Worm (Caenorhabditis elegans) whole organism, L4 larva: Measurements from ENCODE around the gene Y11D7A.19.
"Not testable (repeated sequence)": the region's sequence is repeated elsewhere in the genome, so short reads cannot be mapped to it uniquely, and the experiment has no call there.

Source experiments
- T20F7.1 ChIP-seq: fragments of 200-800 bp; sonication (Bioruptor generic); optimal IDR thresholded peaks from 2 replicates; lab custom pipeline; 2018; ENCODE audit warnings: mild to moderate bottlenecking, missing genetic modification characterization, missing compliant biosample characterization
- T26A8.4 ChIP-seq: fragments of 200-800 bp; sonication (Bioruptor generic); IDR thresholded peaks from 2 replicates; pipeline ENCODE4 v1.3.6; 2022; ENCODE audit warnings: missing genetic modification characterization, missing compliant biosample characterization
- aha-1 ChIP-seq: fragments of 150-350 bp; peaks from one replicate; lab custom pipeline; 2014; ENCODE audit warnings: missing biosample characterization, missing genetic modification characterization
- aly-2 ChIP-seq: sonication (generic microtip); optimal IDR thresholded peaks from 2 replicates; lab custom pipeline; 2018; ENCODE audit warnings: missing biosample characterization, missing genetic modification characterization
- ama-1 ChIP-seq: fragments of 150-350 bp; optimal IDR thresholded peaks from 2 replicates; lab custom pipeline; 2014; ENCODE audit warnings: inconsistent platforms, mixed read lengths
- ceh-20 ChIP-seq: fragments of 200-800 bp; sonication (Bioruptor generic); IDR thresholded peaks from 2 replicates; pipeline ENCODE4 v1.3.6; 2022; ENCODE audit warnings: missing genetic modification reagents, missing genetic modification characterization, missing compliant biosample characterization
- ctbp-1 ChIP-seq: fragments of 200-800 bp; sonication (Bioruptor generic); IDR thresholded peaks from 2 replicates; pipeline ENCODE4 v1.3.6; 2022; ENCODE audit warnings: missing genetic modification reagents, missing genetic modification characterization, missing compliant biosample characterization
- daf-8 ChIP-seq: fragments of 200-800 bp; sonication (Bioruptor generic); IDR thresholded peaks from 2 replicates; pipeline ENCODE4 v1.3.6; 2022; ENCODE audit warnings: missing genetic modification characterization, missing compliant biosample characterization
- dmd-6 ChIP-seq: fragments of 200-800 bp; sonication (Bioruptor generic); IDR thresholded peaks from 2 replicates; pipeline ENCODE4 v1.3.6; 2022; ENCODE audit warnings: missing genetic modification reagents, missing genetic modification characterization, missing compliant biosample characterization
- dmd-8 ChIP-seq: fragments of 200-800 bp; sonication (Bioruptor generic); IDR thresholded peaks from 2 replicates; pipeline ENCODE4 v1.3.6; 2022; ENCODE audit warnings: missing genetic modification characterization, missing compliant biosample characterization
- dpl-1 ChIP-seq: fragments of 150-350 bp; optimal IDR thresholded peaks from 2 replicates; lab custom pipeline; 2014; ENCODE audit warnings: missing biosample characterization, missing genetic modification reagents, missing genetic modification characterization
- egl-27 ChIP-seq: sonication (generic microtip); optimal IDR thresholded peaks from 3 replicates; lab custom pipeline; 2017; ENCODE audit warnings: missing biosample characterization, missing genetic modification reagents, missing genetic modification characterization
- fos-1 ChIP-seq: fragments of 150-350 bp; optimal IDR thresholded peaks from 2 replicates; lab custom pipeline; 2014; ENCODE audit warnings: missing biosample characterization, missing genetic modification characterization
- hif-1 ChIP-seq, 2 experiments: sonication (generic microtip); optimal IDR thresholded peaks; 2 replicates each; lab custom pipeline; 2016 to 2017; ENCODE audit warnings: missing compliant biosample characterization in 2 of 2, missing genetic modification characterization in 2 of 2, missing genetic modification reagents in 2 of 2, missing genotype in 2 of 2, mild to moderate bottlenecking in 1 of 2
- hlh-11 ChIP-seq: fragments of 200-800 bp; sonication (Bioruptor generic); optimal IDR thresholded peaks from 2 replicates; lab custom pipeline; 2018; ENCODE audit warnings: mild to moderate bottlenecking, missing genetic modification characterization, missing compliant biosample characterization
- hlh-30 ChIP-seq: sonication (generic microtip); optimal IDR thresholded peaks from 2 replicates; lab custom pipeline; 2017; ENCODE audit warnings: antibody characterized with exemption, mild to moderate bottlenecking, missing genetic modification characterization, missing compliant biosample characterization; ENCODE audit not compliant: insufficient read depth
- lin-1 ChIP-seq: fragments of 200-800 bp; sonication (Bioruptor generic); IDR thresholded peaks from 2 replicates; pipeline ENCODE4 v1.3.6; 2022; ENCODE audit warnings: missing genetic modification reagents, missing genetic modification characterization, missing compliant biosample characterization
- mdl-1 ChIP-seq, 2 experiments: fragments of 150-350 bp in 1 of 2; sonication (generic microtip) in 1 of 2; optimal IDR thresholded peaks; 2 replicates each; lab custom pipeline; 2014 to 2017; ENCODE audit warnings: missing biosample characterization in 2 of 2, missing genetic modification characterization in 2 of 2
- mes-2 ChIP-seq: sonication (generic microtip); optimal IDR thresholded peaks from 2 replicates; lab custom pipeline; 2016; ENCODE audit warnings: missing genotype, mild to moderate bottlenecking, missing genetic modification characterization, missing compliant biosample characterization; ENCODE audit not compliant: poor library complexity, severe bottlenecking
- nhr-10 ChIP-seq: fragments of 150-350 bp; optimal IDR thresholded peaks from 2 replicates; lab custom pipeline; 2014; ENCODE audit warnings: missing biosample characterization, missing genetic modification characterization
- nhr-28 ChIP-seq: fragments of 150-350 bp; optimal IDR thresholded peaks from 2 replicates; lab custom pipeline; 2014; ENCODE audit warnings: missing biosample characterization, missing genetic modification characterization
- nhr-48 ChIP-seq: sonication (generic microtip); optimal IDR thresholded peaks from 2 replicates; lab custom pipeline; 2016; ENCODE audit warnings: mild to moderate bottlenecking, missing genetic modification characterization, missing compliant biosample characterization
- nhr-6 ChIP-seq: fragments of 150-350 bp; optimal IDR thresholded peaks from 2 replicates; lab custom pipeline; 2014; ENCODE audit warnings: missing biosample characterization, missing genetic modification characterization
- nhr-76 ChIP-seq: fragments of 150-350 bp; optimal IDR thresholded peaks from 2 replicates; lab custom pipeline; 2014; ENCODE audit warnings: missing biosample characterization, missing genetic modification characterization
- saeg-2 ChIP-seq: fragments of 200-800 bp; sonication (Bioruptor generic); IDR thresholded peaks from 2 replicates; pipeline ENCODE4 v1.3.6; 2022; ENCODE audit warnings: missing genetic modification reagents, missing genetic modification characterization, missing compliant biosample characterization
- skn-1 ChIP-seq: fragments of 150-350 bp; optimal IDR thresholded peaks from 2 replicates; lab custom pipeline; 2014; ENCODE audit warnings: missing biosample characterization, missing genetic modification characterization
- snpc-1.2 ChIP-seq: fragments of 200-800 bp; sonication (Bioruptor generic); IDR thresholded peaks from 2 replicates; pipeline ENCODE4 v1.3.6; 2022; ENCODE audit warnings: missing genetic modification reagents, missing genetic modification characterization, missing compliant biosample characterization
- tag-97 ChIP-seq: fragments of 200-800 bp; sonication (Bioruptor generic); IDR thresholded peaks from 2 replicates; pipeline ENCODE4 v1.3.6; 2022; ENCODE audit warnings: missing genetic modification characterization, missing compliant biosample characterization
- unc-39 ChIP-seq: sonication (generic microtip); optimal IDR thresholded peaks from 2 replicates; lab custom pipeline; 2017; ENCODE audit warnings: missing biosample characterization, missing genetic modification characterization
- unc-62 ChIP-seq, 3 experiments: fragments of 150-350 bp in 1 of 3; sonication (generic microtip); optimal IDR thresholded peaks in 2 of 3; peaks in 1 of 3; 1 replicate in 1 of 3; 2 replicates in 2 of 3; lab custom pipeline; 2014 to 2017; ENCODE audit warnings: missing biosample characterization in 3 of 3, missing genetic modification characterization in 3 of 3, missing genetic modification reagents in 3 of 3, missing genotype in 1 of 3
- zfp-2 ChIP-seq: sonication (generic microtip); optimal IDR thresholded peaks from 2 replicates; lab custom pipeline; 2016; ENCODE audit warnings: mild to moderate bottlenecking, missing genetic modification characterization, missing compliant biosample characterization

Y11D7A.19 gene

DNA sequence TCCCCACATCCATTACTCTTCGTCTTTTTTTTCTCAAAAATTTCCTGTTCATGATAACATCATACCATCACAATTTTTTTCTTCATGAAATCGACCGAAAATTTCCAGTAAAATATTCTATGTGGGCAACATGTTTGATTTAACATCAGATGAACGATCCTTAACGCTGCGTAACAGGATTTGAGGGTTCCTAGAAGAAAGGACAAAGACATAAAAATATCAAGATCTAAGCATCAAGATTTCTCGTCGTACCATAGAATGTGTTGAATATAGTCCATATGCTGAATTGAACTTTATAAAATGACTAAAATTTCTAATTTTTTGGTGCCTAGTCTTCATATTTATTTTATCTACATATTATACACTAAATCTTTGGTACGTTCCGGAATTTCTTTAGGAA, 33.8 kb upstream of the Y11D7A.19 start, which contains the start of gene F49C12.3:
F49C12.3 (plus strand) TSS at position 301 of the 400 bp plus-strand sequence.
- TF ChIP-seq saeg-2 (GFP tag; lab: Robert Waterston, UW), result no peak
- TF ChIP-seq, all 104 proteins: peak for 0

DNA sequence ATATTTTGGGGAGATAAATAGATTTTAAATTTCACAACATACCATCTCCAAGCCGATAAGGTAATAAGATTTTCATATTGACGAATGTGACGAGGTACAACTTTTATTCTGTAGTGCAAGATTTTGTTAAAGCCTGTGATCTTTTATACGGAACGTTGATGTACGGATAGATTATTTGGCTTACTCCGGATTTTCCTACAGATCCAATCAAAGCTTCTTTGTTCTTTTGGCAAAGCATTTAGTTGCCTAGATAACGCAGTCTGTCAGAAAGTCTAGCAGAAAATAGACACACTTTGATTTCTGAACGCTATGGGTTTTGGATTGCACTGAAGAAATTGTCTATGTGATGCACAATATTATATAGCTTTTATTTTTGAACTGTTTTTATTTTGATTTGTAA, 32.8 kb upstream of the Y11D7A.19 start, which contains the start of gene F49C12.2:
F49C12.2 (minus strand) TSS at position 101 of the 400 bp plus-strand sequence.
- no peak for TF ChIP-seq saeg-2 (GFP tag; lab: Robert Waterston, UW)
- no peak for TF ChIP-seq tag-97 (GFP tag; lab: Robert Waterston, UW)
- TF ChIP-seq zfp-2 (tag; lab: Kevin White, UChicago), result no peak
- TF ChIP-seq nhr-6 (tag; lab: Kevin White, UChicago), result no peak
- no peak for TF ChIP-seq unc-39
- no peak for TF ChIP-seq ctbp-1 (GFP tag; lab: Robert Waterston, UW)
- no peak for TF ChIP-seq dmd-8 (GFP tag; lab: Robert Waterston, UW)
- no peak for TF ChIP-seq ama-1 (lab: Kevin White, UChicago)

DNA sequence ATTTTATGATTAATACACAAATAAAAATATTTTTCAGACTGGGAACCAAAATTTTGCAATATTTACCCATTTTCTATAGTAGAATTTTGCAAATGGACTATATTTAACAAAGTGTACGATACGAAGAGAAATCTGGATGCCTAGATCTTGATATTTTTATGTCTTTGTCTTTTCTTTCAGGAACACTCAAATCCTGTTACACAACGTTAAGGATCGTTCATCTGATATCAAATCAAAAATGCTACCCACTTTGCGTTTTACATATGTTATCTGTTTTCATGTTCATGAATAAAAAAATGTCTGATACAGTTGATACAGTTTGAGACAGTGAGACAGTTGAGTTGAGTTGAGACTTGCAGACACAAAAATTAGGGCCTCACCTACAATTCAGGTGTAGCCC, 29.9 kb upstream of the Y11D7A.19 start, which contains the start of gene F49C12.1:
F49C12.1 (minus strand) TSS at position 70 of the 400 bp plus-strand sequence.
- no peak for TF ChIP-seq nhr-76 (tag; lab: Kevin White, UChicago)
- peak in 1 of 2 experiments; percentile 65 for TF ChIP-seq unc-62 (GFP tag; optimal IDR thresholded peaks at IDR 0.05 in 1 of 2; lab: Kevin White, UChicago)
- no peak for TF ChIP-seq unc-62 (tag; optimal IDR thresholded peaks at IDR 0.05; lab: Kevin White, UChicago)
- no peak for TF ChIP-seq T20F7.1 (GFP tag; lab: Kevin White, UChicago)
- TF ChIP-seq saeg-2 (GFP tag; lab: Robert Waterston, UW), result no peak
- TF ChIP-seq egl-27, result no peak
- peak; percentile 51 for TF ChIP-seq aha-1 (tag; lab: Kevin White, UChicago)

DNA sequence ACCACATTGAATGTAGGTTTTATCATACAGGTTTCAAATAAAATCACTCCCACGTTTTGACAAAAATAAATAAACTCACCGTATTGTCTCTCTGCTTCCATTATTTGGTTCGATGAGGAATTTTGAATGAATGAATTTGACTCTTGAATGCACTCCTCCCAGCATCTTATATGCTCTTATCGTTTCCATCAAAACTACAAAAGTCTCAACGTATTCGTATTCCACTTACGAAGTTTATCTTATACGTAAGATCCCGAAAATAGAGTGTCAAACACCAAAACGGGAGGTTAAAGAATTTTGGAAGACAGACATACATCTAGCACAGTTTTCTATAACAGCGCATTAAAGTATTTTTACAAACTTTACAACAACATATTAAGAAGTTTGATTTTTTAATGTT, 27.5 kb upstream of the Y11D7A.19 start, which contains the start of gene nhr-264:
nhr-264 (minus strand) TSS at position 101 of the 400 bp plus-strand sequence.
- not testable (repeated sequence) for TF ChIP-seq nhr-10; dmd-6 (GFP tag; lab: Robert Waterston, UW); hif-1 (tag; optimal IDR thresholded peaks at IDR 0.05; lab: Kevin White, UChicago)

DNA sequence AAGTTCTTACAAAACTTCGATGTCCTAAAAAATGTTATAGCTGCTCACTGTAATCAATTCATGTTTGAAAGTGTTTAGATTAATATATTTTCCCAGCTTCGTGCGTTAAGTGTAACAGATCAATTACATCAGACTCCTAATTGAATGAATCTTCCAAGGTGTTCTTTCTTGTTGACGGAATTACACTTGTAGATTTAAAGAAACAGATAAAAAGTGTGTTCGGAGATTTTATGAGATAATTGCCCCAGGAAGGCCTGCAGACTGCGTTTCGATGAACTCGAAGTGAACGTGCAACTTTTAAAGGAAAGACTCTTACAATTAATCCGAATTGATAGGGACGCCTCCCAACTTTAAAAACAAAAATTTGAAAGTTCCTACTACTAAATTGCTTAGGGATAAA, 23.3 kb upstream of the Y11D7A.19 start:
- no peak for TF ChIP-seq daf-8 (GFP tag; lab: Robert Waterston, UW)
- no peak for TF ChIP-seq hlh-11
- TF ChIP-seq aly-2 (tag; lab: Kevin White, UChicago), result no peak
- no peak for TF ChIP-seq nhr-28 (tag; lab: Kevin White, UChicago)
- TF ChIP-seq dmd-6 (GFP tag; lab: Robert Waterston, UW), result no peak
- no peak for TF ChIP-seq lin-1 (GFP tag; lab: Robert Waterston, UW)
- TF ChIP-seq skn-1 (tag; lab: Kevin White, UChicago), result no peak
- no peak for TF ChIP-seq hlh-30
- no peak for TF ChIP-seq tag-97 (GFP tag; lab: Robert Waterston, UW)
- no peak for TF ChIP-seq nhr-48
- TF ChIP-seq unc-62 (GFP tag; optimal IDR thresholded peaks at IDR 0.05 in 1 of 2; lab: Kevin White, UChicago), result no peak
- TF ChIP-seq unc-62 (tag; optimal IDR thresholded peaks at IDR 0.05; lab: Kevin White, UChicago), result no peak
- no peak for TF ChIP-seq snpc-1.2
- no peak for TF ChIP-seq zfp-2 (tag; lab: Kevin White, UChicago)
- TF ChIP-seq mdl-1 (tag; optimal IDR thresholded peaks at IDR 0.05; lab: Kevin White, UChicago), result no peak
- no peak for TF ChIP-seq T26A8.4 (GFP tag; lab: Robert Waterston, UW)
- TF ChIP-seq mes-2 (tag; lab: Kevin White, UChicago), result no peak

ce11 chrIV:9286305-9286704, 19.9 kb upstream of the Y11D7A.19 start, which contains the start of gene nhr-267:
Gene nhr-267 (minus strand): TSS chrIV:9286405.
- TF ChIP-seq ceh-20; dpl-1 (GFP tag; lab: Kevin White, UChicago); fos-1 (tag; lab: Kevin White, UChicago): not testable (repeated sequence)
- TF ChIP-seq, all 104 proteins: peak for 0; not testable (repeated sequence) for 104
